Fruit fly (Drosophila melanogaster): ENCODE measurements around the gene Pldn.

Gene Pldn

dm6 chr3L:11728147-11728546 lies 36.9 kb upstream of the Pldn start, which contains the start of gene sunn (continued):
- TF ChIP-seq CG18599 (GFP tag; optimal IDR thresholded peaks at IDR 0.05) = no peak
- TF ChIP-seq HLH54F (GFP tag; optimal IDR thresholded peaks at IDR 0.05) = no peak
- no peak for TF ChIP-seq slbo (GFP tag; IDR thresholded peaks at IDR 0.05)
- no peak for TF ChIP-seq Mes4 (GFP tag; optimal IDR thresholded peaks at IDR 0.05)
- TF ChIP-seq MBD-R2 (GFP tag; IDR thresholded peaks at IDR 0.05) = no peak
- TF ChIP-seq disco-r (GFP tag; optimal IDR thresholded peaks at IDR 0.05) = no peak
- no peak for TF ChIP-seq Hey (tag; optimal IDR thresholded peaks at IDR 0.05)
- TF ChIP-seq PHDP (tag; optimal IDR thresholded peaks at IDR 0.05) = no peak
- no peak for TF ChIP-seq CG17361 (GFP tag; IDR thresholded peaks at IDR 0.05)
- TF ChIP-seq fd102C (GFP tag; optimal IDR thresholded peaks at IDR 0.05) = no peak
- no peak for TF ChIP-seq p53 (GFP tag; optimal IDR thresholded peaks at IDR 0.05)
- TF ChIP-seq CG11504 (tag; optimal IDR thresholded peaks at IDR 0.05) = no peak
- TF ChIP-seq CrebB (tag; optimal IDR thresholded peaks at IDR 0.05) = no peak
- TF ChIP-seq CG6854 (GFP tag; optimal IDR thresholded peaks at IDR 0.05) = no peak
- no peak for TF ChIP-seq emc (GFP tag; optimal IDR thresholded peaks at IDR 0.05)
- TF ChIP-seq pum (GFP tag; optimal IDR thresholded peaks at IDR 0.05) = no peak
- TF ChIP-seq Myb (GFP tag; optimal IDR thresholded peaks at IDR 0.05) = peak; percentile 3
- TF ChIP-seq zfh2 (GFP tag; optimal IDR thresholded peaks at IDR 0.05) = no peak
- no peak for TF ChIP-seq Atf6 (GFP tag; IDR thresholded peaks at IDR 0.05)
- TF ChIP-seq Stat92E (GFP tag; optimal IDR thresholded peaks at IDR 0.05) = no peak
- TF ChIP-seq Hr78 (GFP tag; optimal IDR thresholded peaks at IDR 0.05) = peak in 1 of 2 experiments; percentile 80
- TF ChIP-seq Dref (GFP tag; IDR thresholded peaks at IDR 0.05) = peak; percentile 59
- TF ChIP-seq bbx (GFP tag; IDR thresholded peaks at IDR 0.05; ENCODE audit: partially characterized antibody) = peak; percentile 12; the same call in 1 of the 2 replicates
- TF ChIP-seq CG12942 (GFP tag; optimal IDR thresholded peaks at IDR 0.05) = no peak
- no peak for TF ChIP-seq Fer2 (tag; optimal IDR thresholded peaks at IDR 0.05)
- TF ChIP-seq ERR (GFP tag; optimal IDR thresholded peaks at IDR 0.05) = no peak
- no peak for TF ChIP-seq CG3281 (GFP tag; optimal IDR thresholded peaks at IDR 0.05)
- no peak for TF ChIP-seq GATAe (GFP tag; conservative IDR thresholded peaks at IDR 0.05)
- no peak for TF ChIP-seq gcm2 (GFP tag; optimal IDR thresholded peaks at IDR 0.05)
- no peak for TF ChIP-seq z (GFP tag; IDR thresholded peaks at IDR 0.05)
- no peak for TF ChIP-seq Doc2 (GFP tag; IDR thresholded peaks at IDR 0.05)
- no peak for TF ChIP-seq HLH3B (GFP tag; IDR thresholded peaks at IDR 0.05)
- TF ChIP-seq sr (GFP tag; IDR thresholded peaks at IDR 0.05) = no peak
- TF ChIP-seq CG18619 (GFP tag; optimal IDR thresholded peaks at IDR 0.05) = no peak
- TF ChIP-seq fru (optimal IDR thresholded peaks at IDR 0.05) = no peak
- TF ChIP-seq CG32767 (GFP tag; IDR thresholded peaks at IDR 0.05) = no peak
- no peak for TF ChIP-seq CG14441 (GFP tag; IDR thresholded peaks at IDR 0.05)
- TF ChIP-seq CG4282 (GFP tag; optimal IDR thresholded peaks at IDR 0.05) = no peak
- TF ChIP-seq BEAF-32 (GFP tag; optimal IDR thresholded peaks at IDR 0.05) = peak; percentile 10
- TF ChIP-seq CG30403 (GFP tag; optimal IDR thresholded peaks at IDR 0.05) = no peak
- no peak for TF ChIP-seq crol (GFP tag; IDR thresholded peaks at IDR 0.05)
- no peak for TF ChIP-seq CG4707 (GFP tag; optimal IDR thresholded peaks at IDR 0.05)
- TF ChIP-seq twi (tag; optimal IDR thresholded peaks at IDR 0.05) = no peak
- no peak for TF ChIP-seq CG12391 (tag; optimal IDR thresholded peaks at IDR 0.05)
- TF ChIP-seq CG10267 (tag; optimal IDR thresholded peaks at IDR 0.05) = peak; percentile 73
- no peak for TF ChIP-seq amos (GFP tag; IDR thresholded peaks at IDR 0.05; ENCODE audit: partially characterized antibody)
- no peak for TF ChIP-seq CG7372 (GFP tag; IDR thresholded peaks at IDR 0.05)
- TF ChIP-seq Jarid2 (GFP tag; optimal IDR thresholded peaks at IDR 0.05) = no peak
- no peak for TF ChIP-seq nerfin-1 (tag; optimal IDR thresholded peaks at IDR 0.05)
- no peak for TF ChIP-seq Dbx (GFP tag; IDR thresholded peaks at IDR 0.05)
- no peak for TF ChIP-seq CG2199 (GFP tag; IDR thresholded peaks at IDR 0.05)
- no peak for TF ChIP-seq pita (GFP tag; optimal IDR thresholded peaks at IDR 0.05)

Data from whole organism, embryonic.